Comparison of ENCODE assay signal across 5 fruit fly cellular contexts in genomic region chr3L:19555906-19556457, dm6.
TF ChIP-seq lines count a peak whose summit lies in the region.

No protein-coding gene starts in this region.

- no peak for TF ChIP-seq CTCF in whole organism, embryonic (GFP tag; optimal IDR thresholded peaks at IDR 0.05; lab: Kevin White, UChicago)

TF ChIP-seq in whole organism, 6 proteins besides CTCF, POLR2A, EP300 and RAD21:
- TF ChIP-seq usp (GFP tag; optimal IDR thresholded peaks at IDR 0.05; lab: Kevin White, UChicago): no peak
- peak; percentile 16 to 50 for TF ChIP-seq EcR (GFP tag; optimal IDR thresholded peaks at IDR 0.05; lab: Kevin White, UChicago)
- no peak for TF ChIP-seq psq (optimal IDR thresholded peaks at IDR 0.05; lab: Kevin White, UChicago)
- TF ChIP-seq CG8478 (optimal IDR thresholded peaks at IDR 0.05; lab: Kevin White, UChicago): no peak
- no peak for TF ChIP-seq pan (optimal IDR thresholded peaks at IDR 0.05; lab: Kevin White, UChicago)
- no peak for TF ChIP-seq Dll (optimal IDR thresholded peaks at IDR 0.05; lab: Kevin White, UChicago)

TF ChIP-seq in whole organism, embryonic, 481 proteins besides CTCF, POLR2A, EP300 and RAD21:
- TF ChIP-seq sens (GFP tag; lab: Kevin White, UChicago): peak; percentile 50
- TF ChIP-seq Blimp-1 (GFP tag; optimal IDR thresholded peaks at IDR 0.05; lab: Kevin White, UChicago): peak; percentile 44
- TF ChIP-seq lola (GFP tag; optimal IDR thresholded peaks at IDR 0.05; lab: Kevin White, UChicago): peak in 1 of 3 experiments; percentile 14
- TF ChIP-seq CG15696 (tag; optimal IDR thresholded peaks at IDR 0.05; lab: Kevin White, UChicago): no peak
- no peak for TF ChIP-seq CG12744 (GFP tag; optimal IDR thresholded peaks at IDR 0.05; lab: Kevin White, UChicago)
- TF ChIP-seq zf30C (GFP tag; optimal IDR thresholded peaks at IDR 0.05; lab: Kevin White, UChicago): peak; percentile 20
- peak; percentile 2 for TF ChIP-seq Nf-YB (GFP tag; optimal IDR thresholded peaks at IDR 0.05; lab: Kevin White, UChicago)

TF ChIP-seq in whole organism, prepupa, 60 proteins besides CTCF, POLR2A, EP300 and RAD21:
- peak; percentile 91 for TF ChIP-seq Blimp-1 (GFP tag; optimal IDR thresholded peaks at IDR 0.05; lab: Kevin White, UChicago)
- peak; percentile 14 for TF ChIP-seq acj6 (GFP tag; optimal IDR thresholded peaks at IDR 0.05; lab: Kevin White, UChicago)
- peak; percentile 63 for TF ChIP-seq esn (GFP tag; optimal IDR thresholded peaks at IDR 0.05; lab: Kevin White, UChicago)
- TF ChIP-seq topi (GFP tag; optimal IDR thresholded peaks at IDR 0.05; lab: Kevin White, UChicago): peak; percentile 13
- TF ChIP-seq pdm3 (GFP tag; optimal IDR thresholded peaks at IDR 0.05; lab: Kevin White, UChicago): no peak
- no peak for TF ChIP-seq net (GFP tag; optimal IDR thresholded peaks at IDR 0.05; lab: Kevin White, UChicago)
- peak; percentile 39 for TF ChIP-seq cyc (GFP tag; optimal IDR thresholded peaks at IDR 0.05; lab: Kevin White, UChicago)
- peak; percentile 22 for TF ChIP-seq achi (GFP tag; optimal IDR thresholded peaks at IDR 0.05; lab: Kevin White, UChicago)
- TF ChIP-seq Hr39 (GFP tag; optimal IDR thresholded peaks at IDR 0.05; lab: Kevin White, UChicago): peak; percentile 37
- peak; percentile 82 for TF ChIP-seq Eip78C (GFP tag; lab: Kevin White, UChicago)
- no peak for TF ChIP-seq fd59A (GFP tag; optimal IDR thresholded peaks at IDR 0.05; lab: Kevin White, UChicago)
- peak; percentile 34 for TF ChIP-seq CG31627 (GFP tag; optimal IDR thresholded peaks at IDR 0.05; lab: Kevin White, UChicago)

TF ChIP-seq in whole organism, pupa, 21 proteins besides CTCF, POLR2A, EP300 and RAD21:
- TF ChIP-seq EcR (GFP tag; optimal IDR thresholded peaks at IDR 0.05; lab: Kevin White, UChicago): peak; percentile 48
- no peak for TF ChIP-seq CG15710 (tag; optimal IDR thresholded peaks at IDR 0.05; lab: Kevin White, UChicago)

TF ChIP-seq in whole organism, wandering third instar larva, 38 proteins besides CTCF, POLR2A, EP300 and RAD21:
- TF ChIP-seq HLH106 (tag; optimal IDR thresholded peaks at IDR 0.05; lab: Kevin White, UChicago): no peak
- TF ChIP-seq N (GFP tag; optimal IDR thresholded peaks at IDR 0.05; lab: Kevin White, UChicago): no peak
- TF ChIP-seq Rel (GFP tag; optimal IDR thresholded peaks at IDR 0.05; lab: Kevin White, UChicago): no peak
- peak; percentile 31 for TF ChIP-seq Rel (tag; optimal IDR thresholded peaks at IDR 0.05; lab: Kevin White, UChicago)
- no peak for TF ChIP-seq Dif (GFP tag; optimal IDR thresholded peaks at IDR 0.05; lab: Kevin White, UChicago; ENCODE audit: partially characterized antibody)
- TF ChIP-seq sage (GFP tag; optimal IDR thresholded peaks at IDR 0.05; lab: Kevin White, UChicago): no peak
- TF ChIP-seq dmrt93B (GFP tag; optimal IDR thresholded peaks at IDR 0.05; lab: Kevin White, UChicago): no peak
- peak in 1 of 2 experiments; percentile 17 for TF ChIP-seq foxo (GFP tag; optimal IDR thresholded peaks at IDR 0.05; lab: Kevin White, UChicago)
- TF ChIP-seq woc (GFP tag; optimal IDR thresholded peaks at IDR 0.05; lab: Kevin White, UChicago): no peak
- TF ChIP-seq Hr83 (GFP tag; optimal IDR thresholded peaks at IDR 0.05; lab: Kevin White, UChicago; ENCODE audit: poor library complexity, severe bottlenecking): no peak
- no peak for TF ChIP-seq ey (GFP tag; optimal IDR thresholded peaks at IDR 0.05; lab: Kevin White, UChicago)
- no peak for TF ChIP-seq CG32264 (GFP tag; optimal IDR thresholded peaks at IDR 0.05; lab: Kevin White, UChicago)
- TF ChIP-seq OdsH (GFP tag; optimal IDR thresholded peaks at IDR 0.05; lab: Kevin White, UChicago): no peak
- no peak for TF ChIP-seq dl (GFP tag; optimal IDR thresholded peaks at IDR 0.05; lab: Kevin White, UChicago; ENCODE audit: insufficient read depth in 1 of 2, partially characterized antibody in 2 of 2)
TF ChIP-seq in whole organism, wandering third instar larva: peak in this region for 2.
